Worm (Caenorhabditis elegans) whole organism, L4 larva: ENCODE measurements around the gene M03E7.1.
"Not testable (repeated sequence)": the region's sequence is repeated elsewhere in the genome, so short reads cannot be mapped to it uniquely, and the experiment has no call there.

ENCODE experiments used
- D1046.2 ChIP-seq: fragments of 200-800 bp; sonication (Bioruptor generic); IDR thresholded peaks from 2 replicates; pipeline ENCODE4 v1.3.6; 2022; ENCODE audit warnings: missing genetic modification characterization, missing compliant biosample characterization
- F49E8.2 ChIP-seq: sonication (generic microtip); optimal IDR thresholded peaks from 2 replicates; lab custom pipeline; 2016; ENCODE audit warnings: missing compliant biosample characterization, mild to moderate bottlenecking, missing genetic modification characterization, borderline replicate concordance
- T20F7.1 ChIP-seq: fragments of 200-800 bp; sonication (Bioruptor generic); optimal IDR thresholded peaks from 2 replicates; lab custom pipeline; 2018; ENCODE audit warnings: mild to moderate bottlenecking, missing genetic modification characterization, missing compliant biosample characterization
- arid-1 ChIP-seq: fragments of 200-800 bp; sonication (Bioruptor generic); conservative IDR thresholded peaks from 2 replicates; pipeline ENCODE4 v1.3.6; 2022; ENCODE audit warnings: missing genetic modification reagents, missing genetic modification characterization, missing compliant biosample characterization
- ceh-20 ChIP-seq: fragments of 200-800 bp; sonication (Bioruptor generic); IDR thresholded peaks from 2 replicates; pipeline ENCODE4 v1.3.6; 2022; ENCODE audit warnings: missing genetic modification reagents, missing genetic modification characterization, missing compliant biosample characterization
- ceh-32 ChIP-seq: sonication (generic microtip); optimal IDR thresholded peaks from 2 replicates; lab custom pipeline; 2016; ENCODE audit warnings: mild to moderate bottlenecking, missing genetic modification characterization, missing compliant biosample characterization; ENCODE audit not compliant: poor library complexity
- ceh-82 ChIP-seq: sonication (generic microtip); optimal IDR thresholded peaks from 2 replicates; lab custom pipeline; 2017; ENCODE audit warnings: missing biosample characterization, missing genetic modification characterization
- cey-2 ChIP-seq: sonication (generic microtip); optimal IDR thresholded peaks from 3 replicates; lab custom pipeline; 2017; ENCODE audit warnings: missing genetic modification characterization, mild to moderate bottlenecking, missing compliant biosample characterization, antibody characterized with exemption, borderline replicate concordance; ENCODE audit not compliant: insufficient read depth
- ctbp-1 ChIP-seq: fragments of 200-800 bp; sonication (Bioruptor generic); IDR thresholded peaks from 2 replicates; pipeline ENCODE4 v1.3.6; 2022; ENCODE audit warnings: missing genetic modification reagents, missing genetic modification characterization, missing compliant biosample characterization
- daf-16 ChIP-seq, 3 experiments: sonication (generic microtip); optimal IDR thresholded peaks; 2 replicates each; lab custom pipeline; 2016 to 2017; ENCODE audit warnings: missing genetic modification characterization in 3 of 3, missing genetic modification reagents in 3 of 3, mild to moderate bottlenecking in 2 of 3, missing compliant biosample characterization in 2 of 3, missing biosample characterization in 1 of 3, moderate library complexity in 1 of 3
- daf-8 ChIP-seq: fragments of 200-800 bp; sonication (Bioruptor generic); IDR thresholded peaks from 2 replicates; pipeline ENCODE4 v1.3.6; 2022; ENCODE audit warnings: missing genetic modification characterization, missing compliant biosample characterization
- dmd-6 ChIP-seq: fragments of 200-800 bp; sonication (Bioruptor generic); IDR thresholded peaks from 2 replicates; pipeline ENCODE4 v1.3.6; 2022; ENCODE audit warnings: missing genetic modification reagents, missing genetic modification characterization, missing compliant biosample characterization
- dmd-8 ChIP-seq: fragments of 200-800 bp; sonication (Bioruptor generic); IDR thresholded peaks from 2 replicates; pipeline ENCODE4 v1.3.6; 2022; ENCODE audit warnings: missing genetic modification characterization, missing compliant biosample characterization
- dpl-1 ChIP-seq: fragments of 150-350 bp; optimal IDR thresholded peaks from 2 replicates; lab custom pipeline; 2014; ENCODE audit warnings: missing biosample characterization, missing genetic modification reagents, missing genetic modification characterization
- egl-27 ChIP-seq: sonication (generic microtip); optimal IDR thresholded peaks from 3 replicates; lab custom pipeline; 2017; ENCODE audit warnings: missing biosample characterization, missing genetic modification reagents, missing genetic modification characterization
- fkh-10 ChIP-seq: fragments of 150-350 bp; optimal IDR thresholded peaks from 2 replicates; lab custom pipeline; 2014; ENCODE audit warnings: missing biosample characterization, missing genetic modification reagents, missing genetic modification characterization
- hlh-11 ChIP-seq: fragments of 200-800 bp; sonication (Bioruptor generic); optimal IDR thresholded peaks from 2 replicates; lab custom pipeline; 2018; ENCODE audit warnings: mild to moderate bottlenecking, missing genetic modification characterization, missing compliant biosample characterization
- jun-1 ChIP-seq: fragments of 150-350 bp; optimal IDR thresholded peaks from 2 replicates; lab custom pipeline; 2014; ENCODE audit warnings: missing biosample characterization, missing genetic modification reagents, missing genetic modification characterization
- lin-13 ChIP-seq: fragments of 150-350 bp; optimal IDR thresholded peaks from 2 replicates; lab custom pipeline; 2014; ENCODE audit warnings: missing biosample characterization, missing genetic modification reagents, missing genetic modification characterization
- lin-15B ChIP-seq: fragments of 150-350 bp; sonication (generic microtip); optimal IDR thresholded peaks from 3 replicates; lab custom pipeline; 2014; ENCODE audit warnings: missing biosample characterization, missing genetic modification characterization
- lin-39 ChIP-seq: fragments of 150-350 bp; optimal IDR thresholded peaks from 2 replicates; lab custom pipeline; 2014; ENCODE audit warnings: missing biosample characterization, missing genetic modification reagents, missing genetic modification characterization
- lir-3 ChIP-seq: sonication (generic microtip); optimal IDR thresholded peaks from 2 replicates; lab custom pipeline; 2016; ENCODE audit warnings: mild to moderate bottlenecking, missing genetic modification characterization, missing compliant biosample characterization
- mdl-1 ChIP-seq, 2 experiments: fragments of 150-350 bp in 1 of 2; sonication (generic microtip) in 1 of 2; optimal IDR thresholded peaks; 2 replicates each; lab custom pipeline; 2014 to 2017; ENCODE audit warnings: missing biosample characterization in 2 of 2, missing genetic modification characterization in 2 of 2
- mes-2 ChIP-seq: sonication (generic microtip); optimal IDR thresholded peaks from 2 replicates; lab custom pipeline; 2016; ENCODE audit warnings: missing genotype, mild to moderate bottlenecking, missing genetic modification characterization, missing compliant biosample characterization; ENCODE audit not compliant: poor library complexity, severe bottlenecking
- nhr-28 ChIP-seq: fragments of 150-350 bp; optimal IDR thresholded peaks from 2 replicates; lab custom pipeline; 2014; ENCODE audit warnings: missing biosample characterization, missing genetic modification characterization
- nhr-41 ChIP-seq: fragments of 200-800 bp; sonication (Bioruptor generic); IDR thresholded peaks from 2 replicates; pipeline ENCODE4 v1.3.6; 2022; ENCODE audit warnings: missing genetic modification reagents, missing genetic modification characterization, missing compliant biosample characterization
- nhr-6 ChIP-seq: fragments of 150-350 bp; optimal IDR thresholded peaks from 2 replicates; lab custom pipeline; 2014; ENCODE audit warnings: missing biosample characterization, missing genetic modification characterization
- nhr-76 ChIP-seq: fragments of 150-350 bp; optimal IDR thresholded peaks from 2 replicates; lab custom pipeline; 2014; ENCODE audit warnings: missing biosample characterization, missing genetic modification characterization
- php-3 ChIP-seq: fragments of 200-800 bp; sonication (Bioruptor generic); IDR thresholded peaks from 2 replicates; pipeline ENCODE4 v1.3.6; 2022; ENCODE audit warnings: missing genetic modification reagents, missing genetic modification characterization, missing compliant biosample characterization
- pqm-1 ChIP-seq: sonication (generic microtip); optimal IDR thresholded peaks from 2 replicates; lab custom pipeline; 2017; ENCODE audit warnings: missing biosample characterization, missing genetic modification characterization
- rbr-2 ChIP-seq: sonication (generic microtip); optimal IDR thresholded peaks from 2 replicates; lab custom pipeline; 2016; ENCODE audit warnings: missing genotype, missing genetic modification characterization, missing compliant biosample characterization
- snpc-1.2 ChIP-seq: fragments of 200-800 bp; sonication (Bioruptor generic); IDR thresholded peaks from 2 replicates; pipeline ENCODE4 v1.3.6; 2022; ENCODE audit warnings: missing genetic modification reagents, missing genetic modification characterization, missing compliant biosample characterization
- unc-62 ChIP-seq, 3 experiments: fragments of 150-350 bp in 1 of 3; sonication (generic microtip); optimal IDR thresholded peaks in 2 of 3; peaks in 1 of 3; 1 replicate in 1 of 3; 2 replicates in 2 of 3; lab custom pipeline; 2014 to 2017; ENCODE audit warnings: missing biosample characterization in 3 of 3, missing genetic modification characterization in 3 of 3, missing genetic modification reagents in 3 of 3, missing genotype in 1 of 3
- ztf-11 ChIP-seq: fragments of 150-350 bp; optimal IDR thresholded peaks from 2 replicates; lab custom pipeline; 2014; ENCODE audit warnings: missing biosample characterization, missing genetic modification characterization
- ztf-7 ChIP-seq: fragments of 150-350 bp; optimal IDR thresholded peaks from 2 replicates; lab custom pipeline; 2014; ENCODE audit warnings: missing biosample characterization, missing genetic modification characterization

The M03E7.1 gene

DNA sequence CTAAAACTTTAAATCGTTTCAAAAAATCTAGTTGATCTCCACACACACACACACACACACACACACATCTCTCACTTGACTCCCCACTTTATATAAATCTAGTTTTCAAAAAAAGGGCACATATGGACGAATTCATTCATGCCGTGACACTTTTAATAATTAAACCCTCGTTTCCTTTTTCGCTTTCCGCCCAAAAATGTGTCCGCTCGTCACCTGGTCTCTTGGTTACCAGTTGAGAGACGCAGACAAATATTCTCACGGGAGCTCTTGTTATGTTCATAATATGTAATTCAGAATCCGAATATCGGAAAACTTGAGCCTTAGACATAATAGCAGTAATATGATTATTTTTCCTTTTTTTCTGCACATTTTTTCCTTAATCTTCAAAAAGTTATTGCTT, 30.4 kb downstream of the M03E7.1 start (continued):
- no peak for TF ChIP-seq dmd-8 (GFP tag; lab: Robert Waterston, UW)
- TF ChIP-seq, all 104 proteins: peak for 0

- no peak for TF ChIP-seq arid-1 (GFP tag; lab: Robert Waterston, UW)
- peak; percentile 37 for TF ChIP-seq nhr-28 (tag; lab: Kevin White, UChicago)
- TF ChIP-seq nhr-6: peak; percentile 27
- TF ChIP-seq php-3 (GFP tag; lab: Robert Waterston, UW): no peak
- peak in 1 of 2 experiments; percentile 33 for TF ChIP-seq unc-62 (GFP tag; optimal IDR thresholded peaks at IDR 0.05 in 1 of 2; lab: Kevin White, UChicago)
- no peak for TF ChIP-seq unc-62 (tag; optimal IDR thresholded peaks at IDR 0.05; lab: Kevin White, UChicago)
- TF ChIP-seq lin-13 (GFP tag; lab: Kevin White, UChicago): no peak
- TF ChIP-seq ztf-11 (tag; lab: Kevin White, UChicago): no peak
- no peak for TF ChIP-seq cey-2 (tag; lab: Kevin White, UChicago)
- no peak for TF ChIP-seq hlh-11 (tag; lab: Kevin White, UChicago)
- peak; percentile 88 for TF ChIP-seq pqm-1 (tag; lab: Kevin White, UChicago)
- no peak for TF ChIP-seq lir-3 (tag; lab: Kevin White, UChicago)
- TF ChIP-seq daf-16 (GFP tag; optimal IDR thresholded peaks at IDR 0.05; lab: Kevin White, UChicago): no peak
- peak; percentile 55 for TF ChIP-seq daf-16 (tag; optimal IDR thresholded peaks at IDR 0.05; lab: Kevin White, UChicago)
These were observed 32.6 kb downstream of the M03E7.1 start, which contains the start of gene hex-2 for ce11 chrV:5653990-5654499. hex-2 (plus strand) TSS chrV:5654449.

ce11 chrV:5660604-5661209, 39.2 kb downstream of the M03E7.1 start, which contains the start of the genes mut-14 and C14C11.2:
mut-14 (minus strand) TSS chrV:5660704.
C14C11.2 (plus strand) TSS chrV:5661159.
- TF ChIP-seq ceh-32 (tag; lab: Kevin White, UChicago): no peak

DNA sequence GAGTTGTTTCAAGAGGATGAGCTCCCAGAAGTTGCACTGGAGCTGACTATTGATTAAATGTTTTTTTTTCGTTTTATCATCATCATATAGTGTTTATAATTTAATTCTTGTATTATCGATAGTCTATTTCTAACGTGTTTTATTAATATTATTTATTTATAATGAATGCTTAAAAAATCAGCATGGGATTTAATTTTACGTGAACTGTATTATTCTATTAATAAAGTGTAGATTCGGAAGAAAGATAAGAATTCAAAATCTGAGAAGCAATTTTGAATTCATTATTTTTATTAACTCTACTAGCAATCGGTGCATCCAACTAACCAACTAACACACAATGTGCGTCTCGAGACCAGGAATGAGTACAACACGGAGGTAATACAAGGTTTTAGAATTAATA, 41.8 kb downstream of the M03E7.1 start, which contains the start of gene C14C11.1:
TSS of gene C14C11.1 (plus strand) at position 301 of the 400 bp plus-strand sequence.
- not testable (repeated sequence) for TF ChIP-seq nhr-76 (tag; lab: Kevin White, UChicago); F49E8.2 (tag; lab: Kevin White, UChicago); D1046.2
- TF ChIP-seq, all 104 proteins: peak for 0; not testable (repeated sequence) for 104

- peak; percentile 41 for TF ChIP-seq nhr-28 (tag; lab: Kevin White, UChicago)
- TF ChIP-seq daf-16 (GFP tag; optimal IDR thresholded peaks at IDR 0.05; lab: Kevin White, UChicago): no peak
- peak; percentile 86 for TF ChIP-seq daf-16 (tag; optimal IDR thresholded peaks at IDR 0.05; lab: Kevin White, UChicago)
- TF ChIP-seq ceh-82 (tag; lab: Kevin White, UChicago): no peak
These were observed 44.7 kb downstream of the M03E7.1 start, which contains the start of gene C14C11.7 for ce11 chrV:5666036-5666729. C14C11.7 (minus strand) TSS chrV:5666086.

- TF ChIP-seq nhr-41 (GFP tag; lab: Robert Waterston, UW): peak; percentile 83; the same call in 1 of the 2 replicates
- TF ChIP-seq rbr-2: peak; percentile 19
- no peak for TF ChIP-seq T20F7.1
- peak; percentile 85 for TF ChIP-seq ctbp-1
- peak; percentile 84 for TF ChIP-seq dmd-8 (GFP tag; lab: Robert Waterston, UW)
- peak; percentile 88 for TF ChIP-seq snpc-1.2 (GFP tag; lab: Robert Waterston, UW)
- no peak for TF ChIP-seq fkh-10 (GFP tag; lab: Kevin White, UChicago)
- TF ChIP-seq hlh-11 (tag; lab: Kevin White, UChicago): no peak
- TF ChIP-seq lir-3 (tag; lab: Kevin White, UChicago): peak; percentile 55
- no peak for TF ChIP-seq ztf-7
- no peak for TF ChIP-seq mdl-1 (tag; optimal IDR thresholded peaks at IDR 0.05; lab: Kevin White, UChicago)
- no peak for TF ChIP-seq cey-2 (tag; lab: Kevin White, UChicago)
- peak; percentile 44; the same call in 1 of the 2 replicates for TF ChIP-seq ceh-20 (GFP tag; lab: Robert Waterston, UW)
- no peak for TF ChIP-seq egl-27 (tag; lab: Kevin White, UChicago)
- peak; percentile 70 for TF ChIP-seq mes-2 (tag; lab: Kevin White, UChicago)
- TF ChIP-seq daf-8 (GFP tag; lab: Robert Waterston, UW): no peak
- peak; percentile 29 for TF ChIP-seq dmd-6 (GFP tag; lab: Robert Waterston, UW)
- no peak for TF ChIP-seq nhr-6
- no peak for TF ChIP-seq lin-39 (tag; lab: Kevin White, UChicago)
- no peak for TF ChIP-seq jun-1 (tag; lab: Kevin White, UChicago)
- TF ChIP-seq lin-15B (tag; lab: Kevin White, UChicago): no peak
- no peak for TF ChIP-seq nhr-76 (tag; lab: Kevin White, UChicago)
- TF ChIP-seq dpl-1 (GFP tag; lab: Kevin White, UChicago): no peak
These were observed 45.8 kb downstream of the M03E7.1 start for ce11 chrV:5667337-5667736.
